Fruit fly (Drosophila melanogaster): ENCODE measurements around the gene mRpL11.

Gene mRpL11

DNA sequence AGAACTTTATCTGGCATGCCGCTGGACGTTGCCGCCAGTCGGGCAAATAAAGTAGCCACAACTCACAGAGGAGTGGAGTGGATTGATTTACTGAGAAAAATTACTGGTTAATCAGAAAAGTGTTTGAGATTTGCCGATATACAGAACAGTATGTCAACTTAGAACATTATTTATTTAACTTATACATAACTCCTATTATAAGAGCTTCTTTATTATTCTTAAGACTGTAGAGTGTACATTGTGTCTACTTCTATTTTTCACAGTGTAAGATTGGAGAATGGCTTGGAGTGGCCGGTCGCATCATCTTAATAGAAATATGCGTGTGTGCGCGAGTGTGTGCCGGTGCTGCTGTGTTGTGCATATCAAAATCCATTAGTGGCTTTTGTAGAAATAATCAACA lies 41.0 kb upstream of the mRpL11 start (continued):
- TF ChIP-seq p53 (GFP tag; optimal IDR thresholded peaks at IDR 0.05), result no peak
- TF ChIP-seq B-H2 (GFP tag; optimal IDR thresholded peaks at IDR 0.05), result no peak
- no peak for TF ChIP-seq CkIIα-i1 (GFP tag; IDR thresholded peaks at IDR 0.05)
- peak; percentile 15 for TF ChIP-seq oc (tag; optimal IDR thresholded peaks at IDR 0.05)
- no peak for TF ChIP-seq z (GFP tag; IDR thresholded peaks at IDR 0.05)
- no peak for TF ChIP-seq tap (tag; optimal IDR thresholded peaks at IDR 0.05)
- TF ChIP-seq gsb-n (tag; optimal IDR thresholded peaks at IDR 0.05), result peak; percentile 42
- TF ChIP-seq CG9727 (GFP tag; optimal IDR thresholded peaks at IDR 0.05), result peak; percentile 41
- peak; percentile 41; the same call in 1 of the 2 replicates for TF ChIP-seq CG5953 (GFP tag; IDR thresholded peaks at IDR 0.05)
- no peak for TF ChIP-seq Mes4 (GFP tag; optimal IDR thresholded peaks at IDR 0.05)
- no peak for TF ChIP-seq CG11696 (GFP tag; IDR thresholded peaks at IDR 0.05)
- TF ChIP-seq lola (GFP tag; optimal IDR thresholded peaks at IDR 0.05), result peak in 1 of 3 experiments; percentile 66
- no peak for TF ChIP-seq eyg (GFP tag; optimal IDR thresholded peaks at IDR 0.05)
- TF ChIP-seq CG1233 (GFP tag; optimal IDR thresholded peaks at IDR 0.05), result no peak
- no peak for TF ChIP-seq Poxn (GFP tag; IDR thresholded peaks at IDR 0.05)
- no peak for TF ChIP-seq twi (tag; optimal IDR thresholded peaks at IDR 0.05)
- no peak for TF ChIP-seq ac (GFP tag; optimal IDR thresholded peaks at IDR 0.05)
- peak; percentile 47 for TF ChIP-seq gcm (GFP tag; optimal IDR thresholded peaks at IDR 0.05)
- peak; percentile 38 for TF ChIP-seq bab2 (GFP tag; optimal IDR thresholded peaks at IDR 0.05)
- no peak for TF ChIP-seq CG3726 (GFP tag; IDR thresholded peaks at IDR 0.05)
- TF ChIP-seq CG2116 (GFP tag; optimal IDR thresholded peaks at IDR 0.05), result no peak
- no peak for TF ChIP-seq CG11456 (GFP tag; IDR thresholded peaks at IDR 0.05)
- TF ChIP-seq CG1529 (GFP tag; optimal IDR thresholded peaks at IDR 0.05), result no peak
- no peak for TF ChIP-seq CG32532 (GFP tag; IDR thresholded peaks at IDR 0.05)
- TF ChIP-seq Blimp-1 (GFP tag; optimal IDR thresholded peaks at IDR 0.05), result peak; percentile 56
- TF ChIP-seq pfk (GFP tag; optimal IDR thresholded peaks at IDR 0.05), result no peak
- no peak for TF ChIP-seq tgo (GFP tag; IDR thresholded peaks at IDR 0.05)
- TF ChIP-seq CG9876 (GFP tag; optimal IDR thresholded peaks at IDR 0.05), result no peak
- TF ChIP-seq al (GFP tag; IDR thresholded peaks at IDR 0.05), result no peak
- TF ChIP-seq CG11247 (GFP tag; IDR thresholded peaks at IDR 0.05), result no peak
- TF ChIP-seq CG8944 (GFP tag; optimal IDR thresholded peaks at IDR 0.05), result no peak
- TF ChIP-seq luna (GFP tag; optimal IDR thresholded peaks at IDR 0.05), result no peak
- no peak for TF ChIP-seq CG1792 (GFP tag; optimal IDR thresholded peaks at IDR 0.05)
- no peak; the same call in 1 of the 2 replicates for TF ChIP-seq ranshi (GFP tag; IDR thresholded peaks at IDR 0.05)
- TF ChIP-seq zen (tag; optimal IDR thresholded peaks at IDR 0.05), result no peak
- peak; percentile 33 for TF ChIP-seq CG16863 (GFP tag; optimal IDR thresholded peaks at IDR 0.05)
- no peak for TF ChIP-seq CG11560 (tag; IDR thresholded peaks at IDR 0.05)
- no peak for TF ChIP-seq Dip2 (GFP tag; IDR thresholded peaks at IDR 0.05)
- no peak for TF ChIP-seq CG3065 (GFP tag; optimal IDR thresholded peaks at IDR 0.05)
- no peak for TF ChIP-seq Ptx1 (GFP tag; IDR thresholded peaks at IDR 0.05)
- no peak for TF ChIP-seq CG7745 (tag; optimal IDR thresholded peaks at IDR 0.05)
- TF ChIP-seq crc (GFP tag; optimal IDR thresholded peaks at IDR 0.05), result no peak
- no peak for TF ChIP-seq CG31388 (GFP tag; optimal IDR thresholded peaks at IDR 0.05)
- peak; percentile 7 for TF ChIP-seq CG13624 (GFP tag; optimal IDR thresholded peaks at IDR 0.05)
- TF ChIP-seq Atf3 (GFP tag; optimal IDR thresholded peaks at IDR 0.05), result no peak
- no peak for TF ChIP-seq CG9215 (GFP tag; IDR thresholded peaks at IDR 0.05)
- no peak for TF ChIP-seq Nf-YC (tag; optimal IDR thresholded peaks at IDR 0.05)
- TF ChIP-seq CG10147 (GFP tag; optimal IDR thresholded peaks at IDR 0.05), result no peak
- peak; percentile 16; the same call in 1 of the 2 replicates for TF ChIP-seq CG10366 (GFP tag; IDR thresholded peaks at IDR 0.05)
- no peak for TF ChIP-seq chn (GFP tag; optimal IDR thresholded peaks at IDR 0.05)
- no peak for TF ChIP-seq Fer2 (tag; optimal IDR thresholded peaks at IDR 0.05)
- TF ChIP-seq CG6689 (GFP tag; IDR thresholded peaks at IDR 0.05), result peak; percentile 43; the same call in 1 of the 2 replicates
- TF ChIP-seq HLH4C (GFP tag; IDR thresholded peaks at IDR 0.05; ENCODE audit: partially characterized antibody), result no peak

All from whole organism, embryonic.